Fruit fly (Drosophila melanogaster) whole organism, embryonic: ENCODE measurements around the gene MSBP.
A peak's percentile ranks its signal among the peaks of the same experiment; 100 is the strongest.

ENCODE experiments used
- Ada2b ChIP-seq: fragments of 200-800 bp; sonication (Bioruptor generic); IDR thresholded peaks from 2 replicates; pipeline ENCODE4 v1.3.6; 2022; ENCODE audit warnings: missing biosample characterization, missing genetic modification characterization
- CG10267 ChIP-seq: fragments of 200-800 bp; sonication (Bioruptor generic); optimal IDR thresholded peaks from 2 replicates; lab custom pipeline; 2018; ENCODE audit warnings: missing biosample characterization, mild to moderate bottlenecking, missing genetic modification characterization, moderate library complexity
- CG10321 ChIP-seq: fragments of 200-800 bp; sonication (Bioruptor generic); IDR thresholded peaks from 2 replicates; pipeline ENCODE4 v1.3.6; 2022; ENCODE audit warnings: missing biosample characterization, missing genetic modification characterization
- CG10543 ChIP-seq: fragments of 200-800 bp; sonication (Bioruptor generic); optimal IDR thresholded peaks from 3 replicates; lab custom pipeline; 2017; ENCODE audit warnings: missing biosample characterization, mild to moderate bottlenecking, missing genetic modification characterization, moderate library complexity
- CG11723 ChIP-seq: fragments of 200-800 bp; sonication (Bioruptor generic); optimal IDR thresholded peaks from 2 replicates; lab custom pipeline; 2017; ENCODE audit warnings: missing biosample characterization, mild to moderate bottlenecking, missing genetic modification characterization
- CG1233 ChIP-seq: fragments of 200-800 bp; sonication (Bioruptor generic); optimal IDR thresholded peaks from 4 replicates; lab custom pipeline; 2018; ENCODE audit warnings: missing biosample characterization, mild to moderate bottlenecking, missing genetic modification characterization
- CG14050 ChIP-seq: fragments of 200-800 bp; sonication (Bioruptor generic); IDR thresholded peaks from 3 replicates; pipeline ENCODE4 v1.3.6; 2022; ENCODE audit warnings: missing biosample characterization, missing genetic modification characterization
- CG15073 ChIP-seq: fragments of 200-800 bp; sonication (Bioruptor generic); optimal IDR thresholded peaks from 2 replicates; lab custom pipeline; 2016; ENCODE audit warnings: missing biosample characterization, missing genetic modification characterization
- CG1603 ChIP-seq: fragments of 200-800 bp; sonication (Bioruptor generic); optimal IDR thresholded peaks from 2 replicates; lab custom pipeline; 2019; ENCODE audit warnings: missing biosample characterization, mild to moderate bottlenecking, missing genetic modification characterization, moderate library complexity
- CG1832 ChIP-seq: fragments of 200-800 bp; sonication (Bioruptor generic); optimal IDR thresholded peaks from 2 replicates; lab custom pipeline; 2017; ENCODE audit warnings: missing biosample characterization, mild to moderate bottlenecking, missing genetic modification characterization, inconsistent platforms
- CG2712 ChIP-seq: fragments of 200-800 bp; optimal IDR thresholded peaks from 3 replicates; lab custom pipeline; 2019; ENCODE audit warnings: missing biosample characterization, mild to moderate bottlenecking, missing genetic modification characterization, moderate library complexity
- CG30020 ChIP-seq: fragments of 200-800 bp; optimal IDR thresholded peaks from 2 replicates; lab custom pipeline; 2019; ENCODE audit warnings: missing biosample characterization, mild to moderate bottlenecking, missing genetic modification characterization, moderate library complexity
- CG30403 ChIP-seq: fragments of 200-800 bp; sonication (Bioruptor generic); optimal IDR thresholded peaks from 3 replicates; lab custom pipeline; 2016; ENCODE audit warnings: missing biosample characterization, missing genetic modification characterization
- CG5953 ChIP-seq: fragments of 200-800 bp; sonication (Bioruptor generic); IDR thresholded peaks from 2 replicates; pipeline ENCODE4 v1.3.6; 2022; ENCODE audit warnings: missing biosample characterization, missing genetic modification characterization
- CG6791 ChIP-seq: fragments of 200-800 bp; sonication (Bioruptor generic); IDR thresholded peaks from 3 replicates; pipeline ENCODE4 v1.3.6; 2022; ENCODE audit warnings: missing biosample characterization, missing genetic modification characterization; ENCODE audit not compliant: partially characterized antibody
- CG7357 ChIP-seq: fragments of 200-800 bp; sonication (Bioruptor generic); IDR thresholded peaks from 3 replicates; pipeline ENCODE4 v1.3.6; 2022; ENCODE audit warnings: missing biosample characterization, missing genetic modification characterization
- CG7745 ChIP-seq: fragments of 200-800 bp; sonication (Bioruptor generic); optimal IDR thresholded peaks from 2 replicates; lab custom pipeline; 2018; ENCODE audit warnings: missing biosample characterization, mild to moderate bottlenecking, missing genetic modification characterization, moderate library complexity
- CG7987 ChIP-seq: fragments of 200-800 bp; sonication (Bioruptor generic); optimal IDR thresholded peaks from 2 replicates; lab custom pipeline; 2018; ENCODE audit warnings: missing biosample characterization, mild to moderate bottlenecking, missing genetic modification characterization, moderate library complexity
- CG8359 ChIP-seq: fragments of 200-800 bp; sonication (Bioruptor generic); optimal IDR thresholded peaks from 2 replicates; lab custom pipeline; 2017; ENCODE audit warnings: missing biosample characterization, mild to moderate bottlenecking, missing genetic modification characterization, borderline replicate concordance
- CG8388 ChIP-seq: fragments of 200-800 bp; sonication (Bioruptor generic); optimal IDR thresholded peaks from 2 replicates; lab custom pipeline; 2019; ENCODE audit warnings: missing biosample characterization, mild to moderate bottlenecking, missing genetic modification characterization, moderate library complexity
- CG8924 ChIP-seq: fragments of 200-800 bp; optimal IDR thresholded peaks from 3 replicates; lab custom pipeline; 2019; ENCODE audit warnings: missing biosample characterization, mild to moderate bottlenecking, missing genetic modification characterization, moderate library complexity
- CG9797 ChIP-seq: fragments of 200-800 bp; sonication (Bioruptor generic); optimal IDR thresholded peaks from 3 replicates; lab custom pipeline; 2018; ENCODE audit warnings: missing biosample characterization, mild to moderate bottlenecking, missing genetic modification characterization
- CoRest ChIP-seq: fragments of 200-800 bp; sonication (Bioruptor generic); optimal IDR thresholded peaks from 3 replicates; lab custom pipeline; 2018; ENCODE audit warnings: missing biosample characterization, mild to moderate bottlenecking, missing genetic modification characterization, moderate library complexity
- Dip2 ChIP-seq: fragments of 200-800 bp; sonication (Bioruptor generic); IDR thresholded peaks from 2 replicates; pipeline ENCODE4 v1.3.6; 2022; ENCODE audit warnings: missing biosample characterization, missing genetic modification characterization
- E2f1 ChIP-seq: fragments of 200-800 bp; sonication (Bioruptor generic); IDR thresholded peaks from 2 replicates; pipeline ENCODE4 v1.3.6; 2022; ENCODE audit warnings: missing biosample characterization, missing genetic modification characterization
- ERR ChIP-seq: fragments of 200-800 bp; sonication (Bioruptor generic); optimal IDR thresholded peaks from 2 replicates; lab custom pipeline; 2016; ENCODE audit warnings: missing biosample characterization, missing genetic modification characterization
- Ets65A ChIP-seq: fragments of 200-800 bp; sonication (Bioruptor generic); peaks from one replicate; lab custom pipeline; 2016; ENCODE audit warnings: missing biosample characterization, missing genetic modification characterization
- HLH3B ChIP-seq: fragments of 200-800 bp; sonication (Bioruptor generic); IDR thresholded peaks from 2 replicates; pipeline ENCODE4 v1.3.6; 2022; ENCODE audit warnings: missing biosample characterization, missing genetic modification characterization
- HmgD ChIP-seq: fragments of 200-800 bp; sonication (Bioruptor generic); optimal IDR thresholded peaks from 3 replicates; lab custom pipeline; 2016; ENCODE audit warnings: missing biosample characterization, missing genetic modification characterization
- Med ChIP-seq: fragments of 200-800 bp; sonication (Bioruptor generic); peaks from one replicate; lab custom pipeline; 2016; ENCODE audit warnings: missing biosample characterization, missing genetic modification characterization, mild to moderate bottlenecking, inconsistent platforms, moderate library complexity
- Rfx ChIP-seq: fragments of 200-800 bp; sonication (Bioruptor generic); IDR thresholded peaks from 2 replicates; pipeline ENCODE4 v1.3.6; 2022; ENCODE audit warnings: missing biosample characterization, missing genetic modification characterization
- Spps ChIP-seq: fragments of 200-800 bp; sonication (Bioruptor generic); optimal IDR thresholded peaks from 2 replicates; lab custom pipeline; 2018; ENCODE audit warnings: missing biosample characterization, mild to moderate bottlenecking, missing genetic modification characterization
- Sry-δ ChIP-seq: fragments of 200-800 bp; sonication (Bioruptor generic); optimal IDR thresholded peaks from 2 replicates; lab custom pipeline; 2016; ENCODE audit warnings: missing biosample characterization, missing genetic modification characterization
- abd-A ChIP-seq: fragments of 200-800 bp; sonication (Bioruptor generic); optimal IDR thresholded peaks from 3 replicates; lab custom pipeline; 2019; ENCODE audit warnings: missing biosample characterization, mild to moderate bottlenecking, missing genetic modification characterization, moderate library complexity
- al ChIP-seq: fragments of 200-800 bp; sonication (Bioruptor generic); IDR thresholded peaks from 2 replicates; pipeline ENCODE4 v1.3.6; 2022; ENCODE audit warnings: missing biosample characterization, missing genetic modification characterization
- ase ChIP-seq: fragments of 200-800 bp; sonication (Bioruptor generic); IDR thresholded peaks from 3 replicates; pipeline ENCODE4 v1.3.6; 2022; ENCODE audit warnings: missing biosample characterization, missing genetic modification characterization
- ash1 ChIP-seq: fragments of 200-800 bp; sonication (Bioruptor generic); optimal IDR thresholded peaks from 2 replicates; lab custom pipeline; 2018; ENCODE audit warnings: missing biosample characterization, mild to moderate bottlenecking, missing genetic modification characterization
- bsh ChIP-seq, 2 experiments: fragments of 200-800 bp; sonication (Bioruptor generic); optimal IDR thresholded peaks; 2 replicates each; lab custom pipeline; 2017 to 2018; ENCODE audit warnings: mild to moderate bottlenecking in 2 of 2, missing biosample characterization in 2 of 2, missing genetic modification characterization in 2 of 2, moderate library complexity in 1 of 2
- ci ChIP-seq: fragments of 200-800 bp; sonication (Bioruptor generic); IDR thresholded peaks from 3 replicates; pipeline ENCODE4 v1.3.6; 2022; ENCODE audit warnings: missing biosample characterization, missing genetic modification characterization
- dmrt99B ChIP-seq: fragments of 200-800 bp; sonication (Bioruptor generic); optimal IDR thresholded peaks from 2 replicates; lab custom pipeline; 2018; ENCODE audit warnings: missing biosample characterization, mild to moderate bottlenecking, missing genetic modification characterization, moderate library complexity
- eyg ChIP-seq: fragments of 200-800 bp; sonication (Bioruptor generic); optimal IDR thresholded peaks from 3 replicates; lab custom pipeline; 2016; ENCODE audit warnings: missing biosample characterization, missing genetic modification characterization
- ind ChIP-seq: fragments of 200-800 bp; sonication (Bioruptor generic); optimal IDR thresholded peaks from 3 replicates; lab custom pipeline; 2016; ENCODE audit warnings: missing biosample characterization, missing genetic modification characterization
- knrl ChIP-seq: fragments of 200-800 bp; sonication (Bioruptor generic); IDR thresholded peaks from 3 replicates; pipeline ENCODE4 v1.3.6; 2022; ENCODE audit warnings: missing biosample characterization, missing genetic modification characterization; ENCODE audit not compliant: partially characterized antibody
- onecut ChIP-seq: fragments of 200-800 bp; sonication (Bioruptor generic); IDR thresholded peaks from 2 replicates; pipeline ENCODE4 v1.3.6; 2022; ENCODE audit warnings: missing biosample characterization, missing genetic modification characterization
- phol ChIP-seq: fragments of 200-800 bp; sonication (Bioruptor generic); optimal IDR thresholded peaks from 3 replicates; lab custom pipeline; 2018; ENCODE audit warnings: missing biosample characterization, mild to moderate bottlenecking, missing genetic modification characterization, moderate library complexity
- row ChIP-seq: fragments of 200-800 bp; sonication (Bioruptor generic); IDR thresholded peaks from 3 replicates; pipeline ENCODE4 v1.3.6; 2022; ENCODE audit warnings: missing biosample characterization, missing genetic modification characterization
- run ChIP-seq: fragments of 200-800 bp; sonication (Bioruptor generic); optimal IDR thresholded peaks from 3 replicates; lab custom pipeline; 2018; ENCODE audit warnings: missing biosample characterization, mild to moderate bottlenecking, missing genetic modification characterization
- sim ChIP-seq: fragments of 200-800 bp; sonication (Bioruptor generic); IDR thresholded peaks from 2 replicates; pipeline ENCODE4 v1.3.6; 2022; ENCODE audit warnings: missing biosample characterization, missing genetic modification characterization
- sna ChIP-seq: fragments of 200-800 bp; sonication (Bioruptor generic); IDR thresholded peaks from 2 replicates; pipeline ENCODE4 v1.3.6; 2022; ENCODE audit warnings: missing biosample characterization, missing genetic modification characterization; ENCODE audit not compliant: partially characterized antibody
- sob ChIP-seq: fragments of 200-800 bp; sonication (Bioruptor generic); IDR thresholded peaks from 2 replicates; pipeline ENCODE4 v1.3.6; 2022; ENCODE audit warnings: missing biosample characterization, missing genetic modification characterization
- tio ChIP-seq: fragments of 200-800 bp; sonication (Bioruptor generic); optimal IDR thresholded peaks from 2 replicates; lab custom pipeline; 2017; ENCODE audit warnings: missing biosample characterization, missing genetic modification characterization, inconsistent platforms
- zf30C ChIP-seq: fragments of 200-800 bp; sonication (Bioruptor generic); optimal IDR thresholded peaks from 3 replicates; lab custom pipeline; 2018; ENCODE audit warnings: missing biosample characterization, mild to moderate bottlenecking, missing genetic modification characterization

Gene MSBP

DNA sequence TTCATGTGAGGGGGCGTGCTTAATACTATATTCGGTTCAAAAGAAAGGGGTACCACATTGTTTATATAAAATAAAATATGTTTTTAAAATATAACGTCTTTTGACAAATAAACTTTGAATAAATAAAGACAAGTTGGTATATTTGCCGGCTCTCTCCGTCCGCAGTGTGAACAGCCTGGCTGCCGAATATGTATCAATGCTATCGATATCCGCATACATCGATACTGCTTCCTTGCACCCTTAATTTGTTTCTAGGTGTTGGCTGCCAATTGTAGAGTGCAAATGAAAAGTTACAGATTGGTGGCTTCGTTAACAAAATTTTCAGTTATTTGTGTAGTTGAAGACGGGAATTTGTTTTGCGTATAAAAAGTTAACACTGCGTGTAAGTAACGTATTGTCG is 30.0 kb downstream of the MSBP start, which contains the start of gene Gbeta13F (continued):
- TF ChIP-seq al, result no peak
- TF ChIP-seq CG10543 (GFP tag; lab: Kevin White, UChicago), result no peak
- TF ChIP-seq CG7745 (tag; lab: Kevin White, UChicago), result no peak
- peak; percentile 6 for TF ChIP-seq CG9797 (GFP tag; lab: Kevin White, UChicago)
- TF ChIP-seq ERR (GFP tag; lab: Kevin White, UChicago), result no peak
- no peak for TF ChIP-seq ind (GFP tag; lab: Kevin White, UChicago)
- TF ChIP-seq Dip2, result no peak
- no peak for TF ChIP-seq HLH3B (GFP tag; lab: Robert Waterston, UW)
- peak; percentile 0 for TF ChIP-seq CG2712 (tag; lab: Kevin White, UChicago)
- TF ChIP-seq CG10321 (GFP tag; lab: Robert Waterston, UW), result no peak
- TF ChIP-seq phol (tag; lab: Kevin White, UChicago), result no peak
- TF ChIP-seq Spps (tag; lab: Kevin White, UChicago), result no peak
- TF ChIP-seq onecut (GFP tag; lab: Robert Waterston, UW), result no peak
- TF ChIP-seq CG1832 (GFP tag; lab: Kevin White, UChicago), result no peak
- TF ChIP-seq E2f1, result 0 out of 2 replicates have a peak, but pooled peaks have one; percentile 16
- no peak for TF ChIP-seq dmrt99B
- TF ChIP-seq knrl, result peak; percentile 42; the same call in 2 of the 3 replicates
- TF ChIP-seq abd-A (tag; lab: Kevin White, UChicago), result no peak
- peak; percentile 29 for TF ChIP-seq CG1603 (tag; lab: Kevin White, UChicago)
- TF ChIP-seq ase (GFP tag; lab: Robert Waterston, UW), result no peak
- TF ChIP-seq Rfx (GFP tag; lab: Robert Waterston, UW), result peak; percentile 51; the same call in 1 of the 2 replicates
- TF ChIP-seq zf30C (GFP tag; lab: Kevin White, UChicago), result no peak
- no peak for TF ChIP-seq CG1233
- TF ChIP-seq CG8388 (GFP tag; lab: Kevin White, UChicago), result no peak
- no peak for TF ChIP-seq CG15073
- TF ChIP-seq CG6791 (GFP tag; lab: Robert Waterston, UW), result peak; percentile 79
- no peak for TF ChIP-seq CG5953
- peak; percentile 58 for TF ChIP-seq row
- peak; percentile 0 for TF ChIP-seq CoRest (tag; lab: Kevin White, UChicago)
- no peak for TF ChIP-seq CG7987 (GFP tag; lab: Kevin White, UChicago)
- TF ChIP-seq bsh (GFP tag; optimal IDR thresholded peaks at IDR 0.05; lab: Kevin White, UChicago), result no peak
- TF ChIP-seq HmgD (GFP tag; lab: Kevin White, UChicago), result no peak
- no peak for TF ChIP-seq tio (GFP tag; lab: Kevin White, UChicago)
- TF ChIP-seq sob, result no peak
- no peak for TF ChIP-seq CG30403 (GFP tag; lab: Kevin White, UChicago)
- peak; percentile 94 for TF ChIP-seq CG7357 (GFP tag; lab: Robert Waterston, UW)
- no peak for TF ChIP-seq Ets65A (GFP tag; lab: Kevin White, UChicago)
- TF ChIP-seq CG14050 (GFP tag; lab: Robert Waterston, UW), result no peak
- peak; percentile 45 for TF ChIP-seq Sry-δ (GFP tag; lab: Kevin White, UChicago)
- no peak for TF ChIP-seq ci
- no peak for TF ChIP-seq run (tag; lab: Kevin White, UChicago)
- no peak for TF ChIP-seq CG8924 (tag; lab: Kevin White, UChicago)
- TF ChIP-seq ash1 (GFP tag; lab: Kevin White, UChicago), result no peak
- no peak for TF ChIP-seq sim (GFP tag; lab: Robert Waterston, UW)
- TF ChIP-seq eyg (GFP tag; lab: Kevin White, UChicago), result no peak
- no peak for TF ChIP-seq CG8359
- no peak for TF ChIP-seq CG10267 (tag; lab: Kevin White, UChicago)
- no peak for TF ChIP-seq Ada2b (GFP tag; lab: Robert Waterston, UW)
- TF ChIP-seq sna (GFP tag; lab: Robert Waterston, UW), result no peak
- TF ChIP-seq Med (GFP tag; lab: Kevin White, UChicago), result peak; percentile 73
- no peak for TF ChIP-seq CG11723 (GFP tag; lab: Kevin White, UChicago)
- peak; percentile 68 for TF ChIP-seq CG30020 (tag; lab: Kevin White, UChicago)
